Worm (Caenorhabditis elegans) whole organism, dauer: ENCODE results near the gene sec-3.

ENCODE experiments used
- unc-62 ChIP-seq: sonication (generic microtip); optimal IDR thresholded peaks from 2 replicates; lab custom pipeline; 2017; ENCODE audit warnings: missing biosample characterization, missing genetic modification reagents, missing genetic modification characterization

The sec-3 gene

ce11 chrX:3067052-3067451 lies 32.6 kb downstream of the sec-3 start:
- TF ChIP-seq unc-62 (GFP tag; lab: Kevin White, UChicago): no peak

- TF ChIP-seq unc-62 (GFP tag; lab: Kevin White, UChicago): no peak
Measured at ce11 chrX:3063274-3063673, 36.4 kb downstream of the sec-3 start, which contains the start of gene ceh-30. ceh-30 (plus strand) TSS chrX:3063574.

- no peak for TF ChIP-seq unc-62 (GFP tag; lab: Kevin White, UChicago)
Measured at ce11 chrX:3061698-3062097, 38.0 kb downstream of the sec-3 start.

- no peak for TF ChIP-seq unc-62 (GFP tag; lab: Kevin White, UChicago)
Measured at ce11 chrX:3059299-3059698, 40.4 kb downstream of the sec-3 start, which contains the start of gene rsef-1. rsef-1 (minus strand) TSS chrX:3059399.

- no peak for TF ChIP-seq unc-62 (GFP tag; lab: Kevin White, UChicago)
Measured at ce11 chrX:3057656-3058055, 42.0 kb downstream of the sec-3 start.

- TF ChIP-seq unc-62 (GFP tag; lab: Kevin White, UChicago): no peak
Measured at ce11 chrX:3056098-3056497, 43.6 kb downstream of the sec-3 start.

ce11 chrX:3054802-3055201 lies 44.9 kb downstream of the sec-3 start, which contains the start of gene twk-26:
twk-26 (minus strand) TSS chrX:3054824.
- TF ChIP-seq unc-62 (GFP tag; lab: Kevin White, UChicago): no peak

- TF ChIP-seq unc-62 (GFP tag; lab: Kevin White, UChicago): no peak
Measured at ce11 chrX:3054394-3054793, 45.3 kb downstream of the sec-3 start.

- TF ChIP-seq unc-62 (GFP tag; lab: Kevin White, UChicago): no peak
Measured at ce11 chrX:3051315-3051993, 48.2 kb downstream of the sec-3 start.

ce11 chrX:3049233-3049632 lies 50.4 kb downstream of the sec-3 start:
- TF ChIP-seq unc-62 (GFP tag; lab: Kevin White, UChicago): no peak

- no peak for TF ChIP-seq unc-62 (GFP tag; lab: Kevin White, UChicago)
Measured at ce11 chrX:3048696-3049095, 51.0 kb downstream of the sec-3 start.

ce11 chrX:3047224-3047623 lies 52.4 kb downstream of the sec-3 start:
- TF ChIP-seq unc-62 (GFP tag; lab: Kevin White, UChicago): no peak

ce11 chrX:3045466-3045865 lies 54.2 kb downstream of the sec-3 start, which contains the start of gene cnnm-3:
cnnm-3 (minus strand) TSS chrX:3045847.
- no peak for TF ChIP-seq unc-62 (GFP tag; lab: Kevin White, UChicago)
